Worm (Caenorhabditis elegans) whole organism, L2 larva: ENCODE results near the gene fbxb-58.

ENCODE experiments used
- R02D3.7 ChIP-seq: fragments of 150-350 bp; optimal IDR thresholded peaks from 2 replicates; lab custom pipeline; 2014; ENCODE audit warnings: missing biosample characterization, missing genetic modification characterization
- aly-2 ChIP-seq: fragments of 150-350 bp; optimal IDR thresholded peaks from 2 replicates; lab custom pipeline; 2014; ENCODE audit warnings: missing biosample characterization, missing genetic modification characterization
- fos-1 ChIP-seq: fragments of 150-350 bp; optimal IDR thresholded peaks from 2 replicates; lab custom pipeline; 2014; ENCODE audit warnings: missing biosample characterization, missing genetic modification characterization
- nhr-11 ChIP-seq: fragments of 150-350 bp; optimal IDR thresholded peaks from 2 replicates; lab custom pipeline; 2014; ENCODE audit warnings: missing biosample characterization, missing genetic modification characterization
- nhr-12 ChIP-seq: fragments of 150-350 bp; optimal IDR thresholded peaks from 2 replicates; lab custom pipeline; 2014; ENCODE audit warnings: missing biosample characterization, missing genetic modification characterization
- nhr-25 ChIP-seq: fragments of 150-350 bp; sonication (generic microtip); optimal IDR thresholded peaks from 3 replicates; lab custom pipeline; 2014; ENCODE audit warnings: missing biosample characterization, missing genetic modification characterization
- nhr-77 ChIP-seq: fragments of 150-350 bp; optimal IDR thresholded peaks from 2 replicates; lab custom pipeline; 2014; ENCODE audit warnings: missing biosample characterization, missing genetic modification characterization
- peb-1 ChIP-seq: fragments of 150-350 bp; optimal IDR thresholded peaks from 2 replicates; lab custom pipeline; 2014; ENCODE audit warnings: missing biosample characterization, missing genetic modification characterization
- skn-1 ChIP-seq: sonication (generic microtip); optimal IDR thresholded peaks from 2 replicates; lab custom pipeline; 2017; ENCODE audit warnings: missing biosample characterization, missing genetic modification characterization
- snpc-4 ChIP-seq: fragments of 150-350 bp; optimal IDR thresholded peaks from 2 replicates; lab custom pipeline; 2014; ENCODE audit warnings: missing biosample characterization, missing genetic modification characterization
- unc-62 ChIP-seq: fragments of 150-350 bp; optimal IDR thresholded peaks from 2 replicates; lab custom pipeline; 2014; ENCODE audit warnings: missing biosample characterization, missing genetic modification reagents, missing genetic modification characterization

DNA sequence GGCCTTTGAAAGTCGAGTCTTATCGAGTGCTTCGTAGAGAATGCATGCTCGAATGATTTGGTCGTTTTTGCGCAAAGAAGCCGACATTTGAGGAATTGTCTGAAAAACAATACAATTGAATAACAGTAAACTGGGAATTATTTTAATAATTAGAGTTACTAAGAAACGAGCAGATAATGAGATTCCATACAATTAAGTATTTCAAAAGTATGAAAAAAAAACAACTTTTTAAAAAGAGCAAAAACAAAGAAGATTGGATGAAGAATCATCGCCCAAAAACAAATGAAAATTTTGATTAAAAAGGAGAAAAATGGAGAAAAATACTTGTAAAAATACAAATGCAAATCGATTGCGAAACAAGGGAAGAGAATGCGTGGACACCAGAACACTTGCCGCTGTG lies 50.1 kb downstream of the fbxb-58 start, which contains the start of gene fbxa-170:
- TF ChIP-seq nhr-11 (tag; lab: Kevin White, UChicago) (no peak), peb-1 (tag; lab: Kevin White, UChicago) (no peak), snpc-4 (tag; lab: Kevin White, UChicago) (no peak), skn-1 (tag; lab: Kevin White, UChicago) (no peak), unc-62 (GFP tag; lab: Kevin White, UChicago) (no peak), nhr-77 (tag; lab: Kevin White, UChicago) (no peak), fos-1 (tag; lab: Kevin White, UChicago) (no peak), nhr-25 (tag; lab: Kevin White, UChicago) (no peak), aly-2 (tag; lab: Kevin White, UChicago) (no peak), R02D3.7 (tag; lab: Kevin White, UChicago) (no peak), nhr-12 (tag; lab: Kevin White, UChicago) (no peak)
